Fruit fly (Drosophila melanogaster): ENCODE measurements around the gene BBIP1.

BBIP1 gene

DNA sequence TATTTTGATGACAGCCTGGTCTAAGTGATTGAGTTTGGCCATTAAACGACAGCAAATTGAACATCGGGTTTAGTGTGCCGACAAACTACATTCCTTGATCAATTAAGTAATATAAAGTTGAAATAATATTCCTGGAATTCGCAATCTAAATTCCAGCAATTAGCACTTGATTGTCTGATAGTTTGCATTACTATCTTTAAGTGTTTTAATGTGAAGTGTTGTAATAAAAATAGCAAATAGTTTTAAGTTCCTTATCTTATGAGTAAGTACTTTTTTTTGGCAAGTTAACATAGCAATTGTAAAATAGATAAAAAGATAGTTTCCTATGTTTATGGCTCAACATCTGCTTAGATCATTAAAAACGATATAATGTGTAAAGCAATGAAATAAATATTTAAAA is 15.9 kb upstream of the BBIP1 start:
- TF ChIP-seq usp (GFP tag; optimal IDR thresholded peaks at IDR 0.05) (no peak), psq (optimal IDR thresholded peaks at IDR 0.05) (no peak), Dll (optimal IDR thresholded peaks at IDR 0.05) (no peak), pan (optimal IDR thresholded peaks at IDR 0.05) (no peak), EcR (GFP tag; optimal IDR thresholded peaks at IDR 0.05) (no peak), CG8478 (optimal IDR thresholded peaks at IDR 0.05) (no peak)

- TF ChIP-seq pan (optimal IDR thresholded peaks at IDR 0.05): no peak
- no peak for TF ChIP-seq CG8478 (optimal IDR thresholded peaks at IDR 0.05)
- no peak for TF ChIP-seq Dll (optimal IDR thresholded peaks at IDR 0.05)
Observed at dm6 chr3R:9388972-9389371, 15.2 kb upstream of the BBIP1 start.

DNA sequence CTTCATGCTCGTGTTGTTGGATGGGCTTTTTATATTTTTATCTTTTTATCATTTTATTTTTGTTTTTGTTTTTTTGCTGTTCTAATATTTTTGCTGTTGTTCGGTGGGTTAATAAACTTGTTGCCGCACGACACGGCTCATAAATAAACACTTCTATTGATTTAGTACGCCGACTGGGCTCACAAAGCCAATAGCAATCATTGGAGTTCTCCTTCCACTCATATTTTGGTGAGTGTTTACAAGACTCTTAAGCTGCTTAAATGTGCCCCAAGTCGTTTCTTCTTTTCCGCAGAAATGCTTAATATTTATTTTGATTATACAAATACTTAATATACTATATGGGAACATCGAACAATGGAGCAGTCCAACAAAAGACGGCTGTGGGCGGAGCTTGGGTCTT is 14.0 kb upstream of the BBIP1 start:
- no peak for TF ChIP-seq EcR (GFP tag; optimal IDR thresholded peaks at IDR 0.05)
- TF ChIP-seq psq (optimal IDR thresholded peaks at IDR 0.05): no peak
- TF ChIP-seq usp (GFP tag; optimal IDR thresholded peaks at IDR 0.05): no peak
- TF ChIP-seq CG8478 (optimal IDR thresholded peaks at IDR 0.05): no peak
- no peak for TF ChIP-seq pan (optimal IDR thresholded peaks at IDR 0.05)
- TF ChIP-seq Dll (optimal IDR thresholded peaks at IDR 0.05): no peak

DNA sequence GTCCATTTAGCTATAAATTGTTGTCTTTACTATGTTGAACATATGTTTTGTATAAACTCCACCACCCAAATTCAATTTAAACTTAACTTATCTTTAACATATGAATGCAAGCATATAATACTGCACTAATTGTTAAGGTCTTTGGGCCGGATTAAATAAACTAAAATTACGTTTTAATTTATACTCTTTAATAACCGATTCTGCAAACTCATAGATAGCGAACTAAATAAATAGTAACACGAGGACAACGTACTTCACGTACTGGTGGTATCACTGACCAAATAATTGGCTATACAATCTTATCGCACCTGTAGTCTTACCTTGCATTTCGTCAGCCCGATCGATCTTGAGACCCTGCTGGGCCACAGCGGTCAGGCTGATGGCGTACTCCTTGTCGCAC is 11.8 kb upstream of the BBIP1 start:
- TF ChIP-seq EcR (GFP tag; optimal IDR thresholded peaks at IDR 0.05) (no peak), pan (optimal IDR thresholded peaks at IDR 0.05) (no peak), CG8478 (optimal IDR thresholded peaks at IDR 0.05) (no peak)

dm6 chr3R:9393542-9394025 is 10.6 kb upstream of the BBIP1 start:
- TF ChIP-seq CG8478 (optimal IDR thresholded peaks at IDR 0.05): no peak
- TF ChIP-seq psq (optimal IDR thresholded peaks at IDR 0.05): no peak
- TF ChIP-seq usp (GFP tag; optimal IDR thresholded peaks at IDR 0.05): no peak
- TF ChIP-seq Dll (optimal IDR thresholded peaks at IDR 0.05): no peak
- TF ChIP-seq pan (optimal IDR thresholded peaks at IDR 0.05): no peak
- TF ChIP-seq EcR (GFP tag; optimal IDR thresholded peaks at IDR 0.05): no peak

dm6 chr3R:9394385-9395042 is 9.7 kb upstream of the BBIP1 start, which contains the start of gene FER:
Gene FER, minus strand, starts transcription at chr3R:9394546.
- TF ChIP-seq Dll (optimal IDR thresholded peaks at IDR 0.05) (no peak), psq (optimal IDR thresholded peaks at IDR 0.05) (no peak), usp (GFP tag; optimal IDR thresholded peaks at IDR 0.05) (no peak), pan (optimal IDR thresholded peaks at IDR 0.05) (no peak), CG8478 (optimal IDR thresholded peaks at IDR 0.05) (no peak), EcR (GFP tag; optimal IDR thresholded peaks at IDR 0.05) (no peak)

DNA sequence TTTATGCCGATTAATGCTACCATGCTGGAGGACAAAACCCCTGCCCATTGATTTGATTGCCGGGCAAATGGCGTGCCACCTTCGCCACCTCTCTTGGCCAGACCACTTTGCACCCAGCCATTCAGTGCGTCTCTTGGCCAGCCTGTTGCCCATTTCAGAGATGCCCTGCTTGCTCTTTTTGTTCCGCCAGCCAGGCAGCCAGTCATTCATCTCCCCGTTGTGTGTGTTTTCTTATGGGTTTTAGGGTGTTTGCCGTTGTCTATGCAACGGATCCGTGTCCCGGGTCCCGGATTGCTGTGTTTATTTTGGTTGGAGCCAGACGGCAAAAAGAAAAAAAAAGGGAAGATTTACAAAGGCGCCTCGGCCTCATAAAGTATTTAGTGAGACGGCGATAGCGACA is 8.2 kb upstream of the BBIP1 start:
- TF ChIP-seq Dll (optimal IDR thresholded peaks at IDR 0.05): no peak
- no peak for TF ChIP-seq usp (GFP tag; optimal IDR thresholded peaks at IDR 0.05)
- TF ChIP-seq psq (optimal IDR thresholded peaks at IDR 0.05): no peak
- no peak for TF ChIP-seq CG8478 (optimal IDR thresholded peaks at IDR 0.05)
- TF ChIP-seq EcR (GFP tag; optimal IDR thresholded peaks at IDR 0.05): no peak
- TF ChIP-seq pan (optimal IDR thresholded peaks at IDR 0.05): no peak

- no peak for TF ChIP-seq psq (optimal IDR thresholded peaks at IDR 0.05)
Observed at dm6 chr3R:9397890-9398289, 6.3 kb upstream of the BBIP1 start, which contains the start of gene Or85f. Gene Or85f, plus strand, starts transcription at chr3R:9398190.

- TF ChIP-seq psq (optimal IDR thresholded peaks at IDR 0.05) (no peak), Dll (optimal IDR thresholded peaks at IDR 0.05) (no peak), usp (GFP tag; optimal IDR thresholded peaks at IDR 0.05) (no peak), EcR (GFP tag; optimal IDR thresholded peaks at IDR 0.05) (no peak), pan (optimal IDR thresholded peaks at IDR 0.05) (no peak), CG8478 (optimal IDR thresholded peaks at IDR 0.05) (no peak)
Observed at dm6 chr3R:9399074-9399473, 5.1 kb upstream of the BBIP1 start.

dm6 chr3R:9399951-9400392 is 4.2 kb upstream of the BBIP1 start, which contains the start of gene CG34117:
Gene CG34117, minus strand, starts transcription at chr3R:9400053.
- TF ChIP-seq usp (GFP tag; optimal IDR thresholded peaks at IDR 0.05): no peak
- TF ChIP-seq pan (optimal IDR thresholded peaks at IDR 0.05): no peak
- no peak for TF ChIP-seq psq (optimal IDR thresholded peaks at IDR 0.05)
- no peak for TF ChIP-seq Dll (optimal IDR thresholded peaks at IDR 0.05)
- TF ChIP-seq EcR (GFP tag; optimal IDR thresholded peaks at IDR 0.05): no peak
- TF ChIP-seq CG8478 (optimal IDR thresholded peaks at IDR 0.05): no peak

DNA sequence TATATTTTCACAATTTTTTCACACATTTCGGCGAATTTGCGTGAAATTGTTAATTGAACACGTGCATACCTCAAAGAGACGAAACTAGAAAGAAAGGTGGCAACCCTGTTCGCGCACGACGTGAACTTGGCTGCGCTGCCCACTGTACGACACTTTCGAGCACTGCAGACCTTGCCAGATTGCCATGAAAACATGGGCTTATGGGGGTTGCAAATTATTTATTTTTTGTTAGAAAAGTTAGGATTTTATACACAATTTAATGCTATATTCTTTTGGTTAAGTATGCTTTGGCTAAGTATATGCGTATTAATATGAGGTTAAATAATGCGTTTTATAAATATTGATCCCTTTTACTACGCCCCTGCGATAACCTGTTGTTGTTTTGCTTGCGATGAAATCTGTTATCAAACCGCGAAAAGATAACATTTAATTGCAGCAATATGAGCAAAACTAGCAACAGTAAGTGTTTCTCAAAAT is 3.0 kb upstream of the BBIP1 start, which contains the start of the genes RpL34b and CG8132:
TSS of gene RpL34b (minus strand) at position 100 of the 477 bp plus-strand sequence.
TSS of gene CG8132 (plus strand) at position 369 of the 477 bp plus-strand sequence.
- TF ChIP-seq usp (GFP tag; optimal IDR thresholded peaks at IDR 0.05) (no peak), pan (optimal IDR thresholded peaks at IDR 0.05) (no peak), psq (optimal IDR thresholded peaks at IDR 0.05) (no peak), Dll (optimal IDR thresholded peaks at IDR 0.05) (no peak), CG8478 (optimal IDR thresholded peaks at IDR 0.05) (no peak)

dm6 chr3R:9408069-9408468 is 3.9 kb downstream of the BBIP1 start, which contains the start of gene CG44261:
Gene CG44261, minus strand, starts transcription at chr3R:9408169.
- no peak for TF ChIP-seq EcR (GFP tag; optimal IDR thresholded peaks at IDR 0.05)
- no peak for TF ChIP-seq psq (optimal IDR thresholded peaks at IDR 0.05)
- no peak for TF ChIP-seq pan (optimal IDR thresholded peaks at IDR 0.05)
- no peak for TF ChIP-seq CG8478 (optimal IDR thresholded peaks at IDR 0.05)
- TF ChIP-seq usp (GFP tag; optimal IDR thresholded peaks at IDR 0.05): no peak
- no peak for TF ChIP-seq Dll (optimal IDR thresholded peaks at IDR 0.05)

- TF ChIP-seq pan (optimal IDR thresholded peaks at IDR 0.05): no peak
- no peak for TF ChIP-seq EcR (GFP tag; optimal IDR thresholded peaks at IDR 0.05)
- no peak for TF ChIP-seq usp (GFP tag; optimal IDR thresholded peaks at IDR 0.05)
- no peak for TF ChIP-seq Dll (optimal IDR thresholded peaks at IDR 0.05)
- TF ChIP-seq psq (optimal IDR thresholded peaks at IDR 0.05): no peak
- no peak for TF ChIP-seq CG8478 (optimal IDR thresholded peaks at IDR 0.05)
Observed at dm6 chr3R:9410182-9410581, 6.0 kb downstream of the BBIP1 start, which contains the start of gene betaTub85D. Gene betaTub85D, minus strand, starts transcription at chr3R:9410282.
